Worm (Caenorhabditis elegans): ENCODE data around the gene his-3.

DNA sequence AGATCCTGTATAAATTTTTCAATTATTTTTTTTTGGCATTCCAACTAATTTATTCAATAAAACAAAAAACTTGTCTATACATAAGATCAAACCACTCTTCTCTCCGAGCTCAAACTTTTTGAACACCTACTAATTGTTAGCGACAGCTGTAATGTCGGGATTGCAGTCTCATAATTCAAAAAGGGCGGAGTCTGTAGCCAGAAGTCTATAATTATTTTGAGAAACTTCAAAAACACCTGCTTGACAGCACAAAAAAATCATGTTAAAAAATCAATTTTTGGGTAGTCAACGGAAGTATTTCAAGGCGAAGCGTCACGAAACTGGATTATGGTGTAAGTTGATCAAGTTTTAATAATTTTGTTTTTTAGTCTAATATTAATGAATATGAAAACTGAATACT, 20.6 kb upstream of the his-3 start, which contains the start of gene srx-44:
- TF ChIP-seq ceh-9 (tag; optimal IDR thresholded peaks at IDR 0.05) (no peak), unc-86 (tag; optimal IDR thresholded peaks at IDR 0.05) (no peak), pha-4 (tag; optimal IDR thresholded peaks at IDR 0.05) (no peak), ama-1 (optimal IDR thresholded peaks at IDR 0.05) (no peak), F13H6.1 (tag; optimal IDR thresholded peaks at IDR 0.05) (no peak), tbx-2 (tag; optimal IDR thresholded peaks at IDR 0.05) (no peak), K02D7.2 (tag; optimal IDR thresholded peaks at IDR 0.05) (no peak), nfya-1 (tag; optimal IDR thresholded peaks at IDR 0.05) (no peak)

Data from whole organism, late embryonic.